Worm (Caenorhabditis elegans) whole organism, late embryonic: ENCODE data around the gene F45E4.5.

Experiments
- Y22D7AL.16 ChIP-seq: sonication (generic microtip); optimal IDR thresholded peaks from 2 replicates; lab custom pipeline; 2016; ENCODE audit warnings: missing genetic modification characterization, missing compliant biosample characterization
- ama-1 ChIP-seq: fragments of 150-350 bp; optimal IDR thresholded peaks from 2 replicates; lab custom pipeline; 2014
- ceh-31 ChIP-seq: sonication (generic microtip); optimal IDR thresholded peaks from 2 replicates; lab custom pipeline; 2016; ENCODE audit warnings: missing genetic modification characterization, missing compliant biosample characterization
- ceh-34 ChIP-seq: sonication (generic microtip); optimal IDR thresholded peaks from 2 replicates; lab custom pipeline; 2016; ENCODE audit warnings: mild to moderate bottlenecking, missing genetic modification characterization, missing compliant biosample characterization
- ceh-48 ChIP-seq: sonication (generic microtip); optimal IDR thresholded peaks from 2 replicates; lab custom pipeline; 2016; ENCODE audit warnings: missing genetic modification characterization, inconsistent platforms, missing compliant biosample characterization
- che-1 ChIP-seq: sonication (generic microtip); optimal IDR thresholded peaks from 2 replicates; lab custom pipeline; 2016; ENCODE audit warnings: mild to moderate bottlenecking, missing genetic modification characterization, missing compliant biosample characterization
- dmd-4 ChIP-seq: sonication (generic microtip); optimal IDR thresholded peaks from 2 replicates; lab custom pipeline; 2016; ENCODE audit warnings: borderline replicate concordance, missing genetic modification characterization, missing compliant biosample characterization
- elt-4 ChIP-seq: sonication (generic microtip); optimal IDR thresholded peaks from 2 replicates; lab custom pipeline; 2016; ENCODE audit warnings: missing genetic modification characterization, missing compliant biosample characterization
- hlh-15 ChIP-seq: sonication (generic microtip); optimal IDR thresholded peaks from 2 replicates; lab custom pipeline; 2016; ENCODE audit warnings: missing genetic modification characterization, missing compliant biosample characterization
- nhr-11 ChIP-seq: fragments of 150-350 bp; optimal IDR thresholded peaks from 2 replicates; lab custom pipeline; 2014; ENCODE audit warnings: missing biosample characterization, missing genetic modification characterization
- pha-4 ChIP-seq: fragments of 150-350 bp; optimal IDR thresholded peaks from 2 replicates; lab custom pipeline; 2018; ENCODE audit warnings: missing biosample characterization, missing genetic modification reagents, missing genetic modification characterization
- unc-86 ChIP-seq: sonication (generic microtip); optimal IDR thresholded peaks from 2 replicates; lab custom pipeline; 2016; ENCODE audit warnings: missing genetic modification characterization, missing compliant biosample characterization

DNA sequence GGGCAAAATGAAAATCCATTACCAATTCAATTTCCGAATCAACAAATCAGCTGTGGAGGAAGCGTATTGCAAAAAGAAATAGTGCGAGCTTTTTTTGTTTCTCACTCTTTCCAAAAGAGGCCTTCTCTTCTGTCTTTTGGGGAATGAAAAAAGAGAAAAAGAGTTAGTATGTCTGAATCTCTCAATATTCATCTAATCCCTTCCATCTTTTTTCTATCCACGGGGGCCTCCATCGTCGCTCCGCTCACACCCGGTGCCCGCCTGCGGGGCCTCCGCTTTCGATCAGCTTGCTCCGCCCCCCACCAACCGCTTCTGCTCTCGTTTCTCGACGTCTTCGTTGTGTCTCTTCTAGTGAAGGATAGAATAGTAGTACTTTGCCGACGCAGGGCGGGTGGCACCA, 9.6 kb downstream of the F45E4.5 start:
- TF ChIP-seq ceh-31 (peak; percentile 51), dmd-4 (no peak), ama-1 (lab: Kevin White, UChicago) (no peak), che-1 (tag; lab: Kevin White, UChicago) (no peak), ceh-34 (peak; percentile 28), pha-4 (tag; lab: Kevin White, UChicago) (no peak), ceh-48 (tag; lab: Kevin White, UChicago) (no peak), nhr-11 (tag; lab: Kevin White, UChicago) (no peak), hlh-15 (no peak), elt-4 (tag; lab: Kevin White, UChicago) (no peak), Y22D7AL.16 (tag; lab: Kevin White, UChicago) (no peak), unc-86 (tag; lab: Kevin White, UChicago) (no peak)
